Worm (Caenorhabditis elegans) whole organism, L2 larva: ENCODE results near the gene col-151.

ENCODE experiments used
- C34F6.9 ChIP-seq: fragments of 150-350 bp; optimal IDR thresholded peaks from 2 replicates; lab custom pipeline; 2014; ENCODE audit warnings: missing biosample characterization, missing genetic modification characterization
- F13H6.1 ChIP-seq: sonication (generic microtip); optimal IDR thresholded peaks from 2 replicates; lab custom pipeline; 2016; ENCODE audit warnings: missing genetic modification characterization, missing compliant biosample characterization
- Y55F3AM.14 ChIP-seq: fragments of 200-800 bp; sonication (Bioruptor generic); optimal IDR thresholded peaks from 2 replicates; lab custom pipeline; 2018; ENCODE audit warnings: mild to moderate bottlenecking, missing genetic modification characterization, missing compliant biosample characterization
- alr-1 ChIP-seq: fragments of 150-350 bp; optimal IDR thresholded peaks from 2 replicates; lab custom pipeline; 2014; ENCODE audit warnings: missing biosample characterization, missing genetic modification characterization
- ama-1 ChIP-seq: fragments of 150-350 bp; optimal IDR thresholded peaks from 2 replicates; lab custom pipeline; 2018; ENCODE audit warnings: inconsistent platforms
- blmp-1 ChIP-seq: sonication (generic microtip); optimal IDR thresholded peaks from 2 replicates; lab custom pipeline; 2017; ENCODE audit warnings: missing genetic modification characterization, mild to moderate bottlenecking, missing compliant biosample characterization, antibody characterized with exemption, moderate library complexity; ENCODE audit not compliant: insufficient read depth
- ceh-16 ChIP-seq: fragments of 150-350 bp; optimal IDR thresholded peaks from 2 replicates; lab custom pipeline; 2014; ENCODE audit warnings: missing biosample characterization, missing genetic modification characterization
- ceh-82 ChIP-seq: fragments of 150-350 bp; optimal IDR thresholded peaks from 2 replicates; lab custom pipeline; 2014; ENCODE audit warnings: missing biosample characterization, missing genetic modification characterization
- crh-2 ChIP-seq: sonication (generic microtip); optimal IDR thresholded peaks from 2 replicates; lab custom pipeline; 2017; ENCODE audit warnings: missing biosample characterization, missing genetic modification characterization
- dmd-4 ChIP-seq: sonication (generic microtip); optimal IDR thresholded peaks from 2 replicates; lab custom pipeline; 2017; ENCODE audit warnings: missing biosample characterization, missing genetic modification characterization
- egl-27 ChIP-seq: sonication (generic microtip); optimal IDR thresholded peaks from 3 replicates; lab custom pipeline; 2017; ENCODE audit warnings: missing biosample characterization, missing genetic modification reagents, missing genetic modification characterization
- elt-1 ChIP-seq: fragments of 150-350 bp; optimal IDR thresholded peaks from 2 replicates; lab custom pipeline; 2014; ENCODE audit warnings: missing biosample characterization, missing genetic modification characterization
- fos-1 ChIP-seq: fragments of 150-350 bp; optimal IDR thresholded peaks from 2 replicates; lab custom pipeline; 2014; ENCODE audit warnings: missing biosample characterization, missing genetic modification characterization
- gmeb-1 ChIP-seq: fragments of 150-350 bp; optimal IDR thresholded peaks from 2 replicates; lab custom pipeline; 2014; ENCODE audit warnings: missing biosample characterization, missing genetic modification characterization
- lin-11 ChIP-seq: fragments of 150-350 bp; sonication (generic microtip); optimal IDR thresholded peaks from 2 replicates; lab custom pipeline; 2014; ENCODE audit warnings: missing biosample characterization, missing genetic modification characterization, inconsistent platforms, mixed read lengths
- lin-13 ChIP-seq: fragments of 150-350 bp; optimal IDR thresholded peaks from 2 replicates; lab custom pipeline; 2014; ENCODE audit warnings: missing biosample characterization, missing genetic modification reagents, missing genetic modification characterization
- lin-39 ChIP-seq: fragments of 150-350 bp; optimal IDR thresholded peaks from 2 replicates; lab custom pipeline; 2014; ENCODE audit warnings: missing biosample characterization, missing genetic modification reagents, missing genetic modification characterization
- lsy-2 ChIP-seq, 2 experiments: fragments of 150-350 bp in 1 of 2; sonication (generic microtip) in 1 of 2; optimal IDR thresholded peaks; 2 replicates each; lab custom pipeline; 2014 to 2017; ENCODE audit warnings: missing biosample characterization in 2 of 2, missing genetic modification characterization in 2 of 2
- mbf-1 ChIP-seq: sonication (generic microtip); optimal IDR thresholded peaks from 2 replicates; lab custom pipeline; 2017; ENCODE audit warnings: missing biosample characterization, missing genetic modification characterization
- mdl-1 ChIP-seq, 2 experiments: fragments of 150-350 bp in 1 of 2; sonication (generic microtip) in 1 of 2; optimal IDR thresholded peaks; 2 replicates each; lab custom pipeline; 2017; ENCODE audit warnings: missing biosample characterization in 2 of 2, missing genetic modification characterization in 2 of 2
- nhr-10 ChIP-seq: sonication (generic microtip); optimal IDR thresholded peaks from 2 replicates; lab custom pipeline; 2017; ENCODE audit warnings: missing biosample characterization, missing genetic modification characterization
- nhr-11 ChIP-seq: fragments of 150-350 bp; optimal IDR thresholded peaks from 2 replicates; lab custom pipeline; 2014; ENCODE audit warnings: missing biosample characterization, missing genetic modification characterization
- nhr-12 ChIP-seq: fragments of 150-350 bp; optimal IDR thresholded peaks from 2 replicates; lab custom pipeline; 2014; ENCODE audit warnings: missing biosample characterization, missing genetic modification characterization
- nhr-129 ChIP-seq: fragments of 150-350 bp; optimal IDR thresholded peaks from 2 replicates; lab custom pipeline; 2014; ENCODE audit warnings: missing biosample characterization, missing genetic modification characterization
- nhr-21 ChIP-seq: fragments of 150-350 bp; optimal IDR thresholded peaks from 2 replicates; lab custom pipeline; 2014; ENCODE audit warnings: missing biosample characterization, missing genetic modification characterization
- nhr-23 ChIP-seq: fragments of 150-350 bp; optimal IDR thresholded peaks from 2 replicates; lab custom pipeline; 2014; ENCODE audit warnings: missing biosample characterization, missing genetic modification reagents, missing genetic modification characterization
- nhr-237 ChIP-seq: fragments of 150-350 bp; optimal IDR thresholded peaks from 2 replicates; lab custom pipeline; 2014; ENCODE audit warnings: missing biosample characterization, missing genetic modification characterization
- nhr-25 ChIP-seq: fragments of 150-350 bp; sonication (generic microtip); optimal IDR thresholded peaks from 3 replicates; lab custom pipeline; 2014; ENCODE audit warnings: missing biosample characterization, missing genetic modification characterization
- nhr-6 ChIP-seq: fragments of 150-350 bp; optimal IDR thresholded peaks from 2 replicates; lab custom pipeline; 2014; ENCODE audit warnings: missing biosample characterization, missing genetic modification characterization
- nhr-77 ChIP-seq: fragments of 150-350 bp; optimal IDR thresholded peaks from 2 replicates; lab custom pipeline; 2014; ENCODE audit warnings: missing biosample characterization, missing genetic modification characterization
- peb-1 ChIP-seq: fragments of 150-350 bp; optimal IDR thresholded peaks from 2 replicates; lab custom pipeline; 2014; ENCODE audit warnings: missing biosample characterization, missing genetic modification characterization
- sem-4 ChIP-seq: fragments of 150-350 bp; optimal IDR thresholded peaks from 2 replicates; lab custom pipeline; 2014; ENCODE audit warnings: missing biosample characterization, missing genetic modification reagents, missing genetic modification characterization
- skn-1 ChIP-seq: sonication (generic microtip); optimal IDR thresholded peaks from 2 replicates; lab custom pipeline; 2017; ENCODE audit warnings: missing biosample characterization, missing genetic modification characterization
- sma-3 ChIP-seq: sonication (generic microtip); optimal IDR thresholded peaks from 2 replicates; lab custom pipeline; 2016; ENCODE audit warnings: missing genetic modification reagents, missing genetic modification characterization, missing compliant biosample characterization
- sma-9 ChIP-seq, 2 experiments: fragments of 150-350 bp in 1 of 2; sonication (generic microtip) in 1 of 2; optimal IDR thresholded peaks; 2 replicates each; lab custom pipeline; 2014 to 2016; ENCODE audit warnings: missing genetic modification characterization in 2 of 2, mild to moderate bottlenecking in 1 of 2, missing biosample characterization in 1 of 2, missing compliant biosample characterization in 1 of 2, missing genetic modification reagents in 1 of 2, moderate library complexity in 1 of 2
- snpc-4 ChIP-seq: fragments of 150-350 bp; optimal IDR thresholded peaks from 2 replicates; lab custom pipeline; 2014; ENCODE audit warnings: missing biosample characterization, missing genetic modification characterization
- unc-39 ChIP-seq: fragments of 150-350 bp; optimal IDR thresholded peaks from 2 replicates; lab custom pipeline; 2014; ENCODE audit warnings: missing biosample characterization, missing genetic modification characterization
- unc-55 ChIP-seq: fragments of 150-350 bp; sonication (generic microtip); optimal IDR thresholded peaks from 3 replicates; lab custom pipeline; 2014; ENCODE audit warnings: missing biosample characterization, missing genetic modification reagents, missing genetic modification characterization
- zag-1 ChIP-seq: fragments of 150-350 bp; optimal IDR thresholded peaks from 2 replicates; lab custom pipeline; 2014; ENCODE audit warnings: missing biosample characterization, missing genetic modification characterization
- ztf-1 ChIP-seq: fragments of 200-800 bp; sonication (Bioruptor generic); conservative IDR thresholded peaks from 2 replicates; pipeline ENCODE4 v1.3.6; 2022; ENCODE audit warnings: missing genetic modification characterization, missing compliant biosample characterization
- ztf-11 ChIP-seq: sonication (generic microtip); optimal IDR thresholded peaks from 2 replicates; lab custom pipeline; 2017; ENCODE audit warnings: missing biosample characterization, missing genetic modification characterization
- ztf-4 ChIP-seq: fragments of 150-350 bp; optimal IDR thresholded peaks from 2 replicates; lab custom pipeline; 2014; ENCODE audit warnings: missing biosample characterization, missing genetic modification characterization

col-151 gene

ce11 chrV:10361830-10362397 lies 33.1 kb downstream of the col-151 start, which contains the start of gene cash-1:
Gene cash-1 (plus strand): TSS chrV:10362261.
- TF ChIP-seq egl-27 (tag; lab: Kevin White, UChicago) = no peak
- peak; percentile 66 for TF ChIP-seq C34F6.9 (tag; lab: Kevin White, UChicago)
- TF ChIP-seq nhr-237 (tag; lab: Kevin White, UChicago) = no peak
- TF ChIP-seq peb-1 (tag; lab: Kevin White, UChicago) = no peak
- no peak for TF ChIP-seq nhr-23 (tag; lab: Kevin White, UChicago)
- peak; percentile 57 for TF ChIP-seq sma-3 (GFP tag; lab: Kevin White, UChicago)
- peak; percentile 48 for TF ChIP-seq sem-4 (tag; lab: Kevin White, UChicago)
- TF ChIP-seq mdl-1 (tag; optimal IDR thresholded peaks at IDR 0.05; lab: Kevin White, UChicago) = peak in 1 of 2 experiments; percentile 45
- TF ChIP-seq lin-39 (tag; lab: Kevin White, UChicago) = no peak
- peak; percentile 78 for TF ChIP-seq gmeb-1 (tag; lab: Kevin White, UChicago)
- no peak for TF ChIP-seq unc-55 (GFP tag; lab: Kevin White, UChicago)
- peak; percentile 46 for TF ChIP-seq nhr-25 (tag; lab: Kevin White, UChicago)
- TF ChIP-seq crh-2 (tag; lab: Kevin White, UChicago) = peak; percentile 75
- TF ChIP-seq ztf-11 = no peak
- TF ChIP-seq snpc-4 (tag; lab: Kevin White, UChicago) = peak; percentile 45
- TF ChIP-seq unc-39 = no peak
- TF ChIP-seq sma-9 (GFP tag; optimal IDR thresholded peaks at IDR 0.05; lab: Kevin White, UChicago) = peak; percentile 58
- TF ChIP-seq sma-9 (tag; optimal IDR thresholded peaks at IDR 0.05; lab: Kevin White, UChicago) = no peak
- TF ChIP-seq lin-13 (GFP tag; lab: Kevin White, UChicago) = peak; percentile 72
- peak; percentile 7 for TF ChIP-seq blmp-1
- no peak for TF ChIP-seq mbf-1 (tag; lab: Kevin White, UChicago)
- TF ChIP-seq lsy-2 (tag; optimal IDR thresholded peaks at IDR 0.05; lab: Kevin White, UChicago) = peak in 1 of 2 experiments; percentile 74
- peak; percentile 6 for TF ChIP-seq nhr-21
- TF ChIP-seq elt-1 (tag; lab: Kevin White, UChicago) = no peak
- TF ChIP-seq fos-1 (tag; lab: Kevin White, UChicago) = peak; percentile 59
- TF ChIP-seq ztf-4 = no peak
- peak; percentile 71 for TF ChIP-seq nhr-129 (tag; lab: Kevin White, UChicago)
- TF ChIP-seq nhr-12 (tag; lab: Kevin White, UChicago) = no peak
- TF ChIP-seq lin-11 (tag; lab: Kevin White, UChicago) = peak; percentile 7
- peak; percentile 24 for TF ChIP-seq F13H6.1 (tag; lab: Kevin White, UChicago)
- no peak for TF ChIP-seq skn-1

- no peak for TF ChIP-seq ztf-1 (GFP tag; lab: Robert Waterston, UW)
- TF ChIP-seq Y55F3AM.14 (GFP tag; lab: Kevin White, UChicago) = no peak
- no peak for TF ChIP-seq snpc-4 (tag; lab: Kevin White, UChicago)
- TF ChIP-seq ceh-16 (tag; lab: Kevin White, UChicago) = no peak
- no peak for TF ChIP-seq crh-2 (tag; lab: Kevin White, UChicago)
- no peak for TF ChIP-seq nhr-77 (tag; lab: Kevin White, UChicago)
- no peak for TF ChIP-seq unc-39
- no peak for TF ChIP-seq dmd-4 (tag; lab: Kevin White, UChicago)
- TF ChIP-seq lin-11 (tag; lab: Kevin White, UChicago) = no peak
- TF ChIP-seq ceh-82 (tag; lab: Kevin White, UChicago) = no peak
- TF ChIP-seq egl-27 (tag; lab: Kevin White, UChicago) = no peak
- no peak for TF ChIP-seq ama-1 (lab: Kevin White, UChicago)
- no peak for TF ChIP-seq alr-1
- TF ChIP-seq blmp-1 = no peak
- TF ChIP-seq zag-1 = no peak
- TF ChIP-seq nhr-12 (tag; lab: Kevin White, UChicago) = no peak
- TF ChIP-seq, all 48 proteins: peak for 0
Measured at ce11 chrV:10360186-10360585, 34.8 kb downstream of the col-151 start.

- TF ChIP-seq gmeb-1 (tag; lab: Kevin White, UChicago) (no peak), nhr-10 (tag; lab: Kevin White, UChicago) (no peak), fos-1 (tag; lab: Kevin White, UChicago) (no peak), unc-39 (no peak), nhr-129 (tag; lab: Kevin White, UChicago) (no peak), sma-9 (GFP tag; optimal IDR thresholded peaks at IDR 0.05; lab: Kevin White, UChicago) (no peak), sma-9 (tag; optimal IDR thresholded peaks at IDR 0.05; lab: Kevin White, UChicago) (no peak), nhr-6 (tag; lab: Kevin White, UChicago) (no peak), zag-1 (no peak), peb-1 (tag; lab: Kevin White, UChicago) (no peak), ztf-1 (GFP tag; lab: Robert Waterston, UW) (no peak), nhr-237 (tag; lab: Kevin White, UChicago) (no peak), elt-1 (tag; lab: Kevin White, UChicago) (no peak), lin-11 (tag; lab: Kevin White, UChicago) (no peak), crh-2 (tag; lab: Kevin White, UChicago) (no peak), nhr-11 (tag; lab: Kevin White, UChicago) (no peak), nhr-23 (tag; lab: Kevin White, UChicago) (no peak), ztf-11 (no peak), nhr-77 (tag; lab: Kevin White, UChicago) (no peak), Y55F3AM.14 (GFP tag; lab: Kevin White, UChicago) (no peak)
Measured at ce11 chrV:10358238-10358637, 36.8 kb downstream of the col-151 start, which contains the start of gene ttll-15. Gene ttll-15 (plus strand): TSS chrV:10358538.
